Worm (Caenorhabditis elegans): ENCODE measurements around the gene apc-10.

apc-10 gene

ce11 chrV:10467104-10467503 lies 41.0 kb upstream of the apc-10 start:
- TF ChIP-seq ceh-13 (GFP tag; optimal IDR thresholded peaks at IDR 0.05): no peak
- TF ChIP-seq hmbx-1 (tag; optimal IDR thresholded peaks at IDR 0.05): no peak
- TF ChIP-seq hnd-1 (tag; optimal IDR thresholded peaks at IDR 0.05): no peak
- TF ChIP-seq aly-1 (tag; optimal IDR thresholded peaks at IDR 0.05): no peak

- no peak for TF ChIP-seq hnd-1 (tag; optimal IDR thresholded peaks at IDR 0.05)
- TF ChIP-seq flt-1 (GFP tag; IDR thresholded peaks at IDR 0.05): no peak
- no peak for TF ChIP-seq aly-1 (tag; optimal IDR thresholded peaks at IDR 0.05)
- no peak for TF ChIP-seq tbx-37 (GFP tag; conservative IDR thresholded peaks at IDR 0.05)
- TF ChIP-seq ama-1 (optimal IDR thresholded peaks at IDR 0.05): no peak
- TF ChIP-seq hmg-4 (GFP tag; optimal IDR thresholded peaks at IDR 0.05): peak; percentile 55
- TF ChIP-seq F13C5.2 (tag; optimal IDR thresholded peaks at IDR 0.05): peak; percentile 14
- no peak for TF ChIP-seq B0310.2 (tag; optimal IDR thresholded peaks at IDR 0.05)
Observed at ce11 chrV:10466607-10467092, 40.5 kb upstream of the apc-10 start.

ce11 chrV:10465478-10465877 lies 39.3 kb upstream of the apc-10 start:
- TF ChIP-seq ets-7 (tag; optimal IDR thresholded peaks at IDR 0.05): no peak
- no peak for TF ChIP-seq hnd-1 (tag; optimal IDR thresholded peaks at IDR 0.05)
- no peak for TF ChIP-seq tbx-11 (GFP tag; IDR thresholded peaks at IDR 0.05)
- TF ChIP-seq tbx-37 (GFP tag; conservative IDR thresholded peaks at IDR 0.05): no peak
- no peak for TF ChIP-seq tra-4 (tag; optimal IDR thresholded peaks at IDR 0.05)
- TF ChIP-seq ama-1 (optimal IDR thresholded peaks at IDR 0.05): no peak
- TF ChIP-seq ceh-36 (tag; optimal IDR thresholded peaks at IDR 0.05): no peak
- no peak for TF ChIP-seq hmbx-1 (tag; optimal IDR thresholded peaks at IDR 0.05)
- TF ChIP-seq pes-1 (GFP tag; IDR thresholded peaks at IDR 0.05): no peak
- no peak for TF ChIP-seq aly-1 (tag; optimal IDR thresholded peaks at IDR 0.05)
- TF ChIP-seq ceh-13 (GFP tag; optimal IDR thresholded peaks at IDR 0.05): no peak
- TF ChIP-seq sea-1 (GFP tag; conservative IDR thresholded peaks at IDR 0.05): no peak
- no peak for TF ChIP-seq flt-1 (GFP tag; IDR thresholded peaks at IDR 0.05)
- no peak for TF ChIP-seq F13C5.2 (tag; optimal IDR thresholded peaks at IDR 0.05)
- no peak for TF ChIP-seq hmg-4 (GFP tag; optimal IDR thresholded peaks at IDR 0.05)

- TF ChIP-seq ceh-13 (GFP tag; optimal IDR thresholded peaks at IDR 0.05) (no peak), tbx-37 (GFP tag; conservative IDR thresholded peaks at IDR 0.05) (no peak), pes-1 (GFP tag; IDR thresholded peaks at IDR 0.05) (no peak), flt-1 (GFP tag; IDR thresholded peaks at IDR 0.05) (no peak), ets-7 (tag; optimal IDR thresholded peaks at IDR 0.05) (no peak), hmbx-1 (tag; optimal IDR thresholded peaks at IDR 0.05) (no peak), scrt-1 (GFP tag; IDR thresholded peaks at IDR 0.05) (no peak), hnd-1 (tag; optimal IDR thresholded peaks at IDR 0.05) (no peak), B0310.2 (tag; optimal IDR thresholded peaks at IDR 0.05) (no peak), ceh-36 (tag; optimal IDR thresholded peaks at IDR 0.05) (no peak), hmg-4 (GFP tag; optimal IDR thresholded peaks at IDR 0.05) (no peak), F13C5.2 (tag; optimal IDR thresholded peaks at IDR 0.05) (no peak), tbx-11 (GFP tag; IDR thresholded peaks at IDR 0.05) (no peak), tra-4 (tag; optimal IDR thresholded peaks at IDR 0.05) (no peak), sea-1 (GFP tag; conservative IDR thresholded peaks at IDR 0.05) (no peak), ama-1 (optimal IDR thresholded peaks at IDR 0.05) (no peak), aly-1 (tag; optimal IDR thresholded peaks at IDR 0.05) (no peak)
Observed at ce11 chrV:10464746-10465145, 38.6 kb upstream of the apc-10 start.

ce11 chrV:10464160-10464559 lies 38.0 kb upstream of the apc-10 start:
- no peak for TF ChIP-seq aly-1 (tag; optimal IDR thresholded peaks at IDR 0.05)
- no peak for TF ChIP-seq hnd-1 (tag; optimal IDR thresholded peaks at IDR 0.05)
- TF ChIP-seq tbx-37 (GFP tag; conservative IDR thresholded peaks at IDR 0.05): no peak
- no peak for TF ChIP-seq ets-7 (tag; optimal IDR thresholded peaks at IDR 0.05)
- TF ChIP-seq scrt-1 (GFP tag; IDR thresholded peaks at IDR 0.05): no peak
- no peak for TF ChIP-seq sea-1 (GFP tag; conservative IDR thresholded peaks at IDR 0.05)
- TF ChIP-seq F13C5.2 (tag; optimal IDR thresholded peaks at IDR 0.05): no peak
- TF ChIP-seq ama-1 (optimal IDR thresholded peaks at IDR 0.05): no peak
- no peak for TF ChIP-seq B0310.2 (tag; optimal IDR thresholded peaks at IDR 0.05)

ce11 chrV:10463276-10463675 lies 37.1 kb upstream of the apc-10 start, which contains the start of gene F22E12.3:
Gene F22E12.3, minus strand, starts transcription at chrV:10463376.
- TF ChIP-seq ceh-36 (tag; optimal IDR thresholded peaks at IDR 0.05) (no peak), scrt-1 (GFP tag; IDR thresholded peaks at IDR 0.05) (no peak), tbx-11 (GFP tag; IDR thresholded peaks at IDR 0.05) (no peak), ceh-13 (GFP tag; optimal IDR thresholded peaks at IDR 0.05) (no peak), tbx-37 (GFP tag; conservative IDR thresholded peaks at IDR 0.05) (no peak), ama-1 (optimal IDR thresholded peaks at IDR 0.05) (no peak), hmbx-1 (tag; optimal IDR thresholded peaks at IDR 0.05) (no peak), aly-1 (tag; optimal IDR thresholded peaks at IDR 0.05) (no peak), flt-1 (GFP tag; IDR thresholded peaks at IDR 0.05) (no peak)

ce11 chrV:10462066-10462465 lies 35.9 kb upstream of the apc-10 start, which contains the start of gene chw-1:
Gene chw-1, plus strand, starts transcription at chrV:10462282.
- no peak for TF ChIP-seq scrt-1 (GFP tag; IDR thresholded peaks at IDR 0.05)
- no peak for TF ChIP-seq tra-4 (tag; optimal IDR thresholded peaks at IDR 0.05)
- no peak for TF ChIP-seq ama-1 (optimal IDR thresholded peaks at IDR 0.05)
- TF ChIP-seq sea-1 (GFP tag; conservative IDR thresholded peaks at IDR 0.05): no peak
- no peak for TF ChIP-seq hmg-4 (GFP tag; optimal IDR thresholded peaks at IDR 0.05)
- TF ChIP-seq pes-1 (GFP tag; IDR thresholded peaks at IDR 0.05): no peak
- TF ChIP-seq ceh-13 (GFP tag; optimal IDR thresholded peaks at IDR 0.05): no peak
- TF ChIP-seq tbx-11 (GFP tag; IDR thresholded peaks at IDR 0.05): no peak
- no peak for TF ChIP-seq ets-7 (tag; optimal IDR thresholded peaks at IDR 0.05)
- no peak for TF ChIP-seq hmbx-1 (tag; optimal IDR thresholded peaks at IDR 0.05)
- TF ChIP-seq aly-1 (tag; optimal IDR thresholded peaks at IDR 0.05): no peak
- no peak for TF ChIP-seq flt-1 (GFP tag; IDR thresholded peaks at IDR 0.05)
- TF ChIP-seq B0310.2 (tag; optimal IDR thresholded peaks at IDR 0.05): no peak
- no peak for TF ChIP-seq hnd-1 (tag; optimal IDR thresholded peaks at IDR 0.05)
- no peak for TF ChIP-seq tbx-37 (GFP tag; conservative IDR thresholded peaks at IDR 0.05)
- TF ChIP-seq F13C5.2 (tag; optimal IDR thresholded peaks at IDR 0.05): no peak
- TF ChIP-seq ceh-36 (tag; optimal IDR thresholded peaks at IDR 0.05): no peak

- TF ChIP-seq hmbx-1 (tag; optimal IDR thresholded peaks at IDR 0.05): no peak
Observed at ce11 chrV:10460685-10461084, 34.5 kb upstream of the apc-10 start.
